Worm (Caenorhabditis elegans): ENCODE results near the gene F08H9.4.

- TF ChIP-seq nhr-28 (tag; optimal IDR thresholded peaks at IDR 0.05), result no peak
- no peak for TF ChIP-seq pqm-1 (tag; optimal IDR thresholded peaks at IDR 0.05)
- no peak for TF ChIP-seq R02D3.7 (tag; optimal IDR thresholded peaks at IDR 0.05)
- TF ChIP-seq lsy-12 (tag; optimal IDR thresholded peaks at IDR 0.05), result no peak
- TF ChIP-seq ama-1 (optimal IDR thresholded peaks at IDR 0.05), result no peak
- no peak for TF ChIP-seq mml-1 (tag; optimal IDR thresholded peaks at IDR 0.05)
- no peak for TF ChIP-seq tbx-2 (tag; optimal IDR thresholded peaks at IDR 0.05)
These were observed 28.0 kb downstream of the F08H9.4 start for ce11 chrV:14436195-14436594.

Measured in whole organism, L3 larva.